Worm (Caenorhabditis elegans) whole organism, L3 larva: ENCODE measurements around the gene fbxb-106.

Experiments
- ZK546.5 ChIP-seq: sonication (generic microtip); optimal IDR thresholded peaks from 2 replicates; lab custom pipeline; 2017; ENCODE audit warnings: missing biosample characterization, missing genetic modification characterization
- aly-2 ChIP-seq: fragments of 150-350 bp; optimal IDR thresholded peaks from 2 replicates; lab custom pipeline; 2014; ENCODE audit warnings: missing biosample characterization, missing genetic modification characterization
- ama-1 ChIP-seq: fragments of 150-350 bp; optimal IDR thresholded peaks from 2 replicates; lab custom pipeline; 2018
- ceh-16 ChIP-seq: sonication (generic microtip); optimal IDR thresholded peaks from 2 replicates; lab custom pipeline; 2017; ENCODE audit warnings: missing biosample characterization, missing genetic modification characterization
- ceh-28 ChIP-seq: fragments of 150-350 bp; optimal IDR thresholded peaks from 2 replicates; lab custom pipeline; 2014; ENCODE audit warnings: missing biosample characterization, missing genetic modification reagents, missing genetic modification characterization
- ceh-82 ChIP-seq: fragments of 150-350 bp; optimal IDR thresholded peaks from 2 replicates; lab custom pipeline; 2014; ENCODE audit warnings: missing biosample characterization, missing genetic modification characterization
- ceh-9 ChIP-seq: sonication (generic microtip); optimal IDR thresholded peaks from 2 replicates; lab custom pipeline; 2018; ENCODE audit warnings: missing biosample characterization, missing genetic modification characterization
- daf-12 ChIP-seq: fragments of 150-350 bp; optimal IDR thresholded peaks from 2 replicates; lab custom pipeline; 2014; ENCODE audit warnings: missing biosample characterization, missing genetic modification reagents, missing genetic modification characterization
- egl-27 ChIP-seq: sonication (generic microtip); optimal IDR thresholded peaks from 4 replicates; lab custom pipeline; 2017; ENCODE audit warnings: missing biosample characterization, missing genetic modification reagents, missing genetic modification characterization
- egl-5 ChIP-seq: fragments of 150-350 bp; optimal IDR thresholded peaks from 2 replicates; lab custom pipeline; 2017; ENCODE audit warnings: missing biosample characterization, missing genetic modification reagents, missing genetic modification characterization, inconsistent platforms
- elt-1 ChIP-seq: fragments of 150-350 bp; optimal IDR thresholded peaks from 2 replicates; lab custom pipeline; 2014; ENCODE audit warnings: missing biosample characterization, missing genetic modification characterization
- elt-2 ChIP-seq: sonication (generic microtip); optimal IDR thresholded peaks from 2 replicates; lab custom pipeline; 2016; ENCODE audit warnings: missing genetic modification reagents, mild to moderate bottlenecking, missing genetic modification characterization, missing compliant biosample characterization
- eor-1 ChIP-seq, 2 experiments: fragments of 150-350 bp; optimal IDR thresholded peaks; 2 replicates each; lab custom pipeline; 2014 to 2018; ENCODE audit warnings: missing biosample characterization in 2 of 2, missing genetic modification characterization in 2 of 2
- fkh-10 ChIP-seq: sonication (generic microtip); optimal IDR thresholded peaks from 2 replicates; lab custom pipeline; 2017; ENCODE audit warnings: missing biosample characterization, missing genetic modification reagents, missing genetic modification characterization
- fkh-2 ChIP-seq: fragments of 150-350 bp; optimal IDR thresholded peaks from 2 replicates; lab custom pipeline; 2014; ENCODE audit warnings: missing biosample characterization, missing genetic modification reagents, missing genetic modification characterization
- fos-1 ChIP-seq: fragments of 150-350 bp; optimal IDR thresholded peaks from 2 replicates; lab custom pipeline; 2014; ENCODE audit warnings: missing biosample characterization, missing genetic modification characterization
- hmg-11 ChIP-seq: sonication (generic microtip); optimal IDR thresholded peaks from 2 replicates; lab custom pipeline; 2016; ENCODE audit warnings: missing genetic modification characterization, missing compliant biosample characterization
- lin-15B ChIP-seq: fragments of 150-350 bp; optimal IDR thresholded peaks from 2 replicates; lab custom pipeline; 2014; ENCODE audit warnings: missing biosample characterization, missing genetic modification characterization
- lsy-12 ChIP-seq: sonication (generic microtip); optimal IDR thresholded peaks from 2 replicates; lab custom pipeline; 2016; ENCODE audit warnings: mild to moderate bottlenecking, missing genetic modification characterization, missing compliant biosample characterization
- mdl-1 ChIP-seq: fragments of 150-350 bp; optimal IDR thresholded peaks from 2 replicates; lab custom pipeline; 2014; ENCODE audit warnings: missing biosample characterization, missing genetic modification characterization
- mml-1 ChIP-seq: fragments of 150-350 bp; sonication (generic microtip); optimal IDR thresholded peaks from 3 replicates; lab custom pipeline; 2014; ENCODE audit warnings: missing biosample characterization, missing genetic modification characterization
- nfya-1 ChIP-seq: sonication (generic microtip); optimal IDR thresholded peaks from 2 replicates; lab custom pipeline; 2017; ENCODE audit warnings: missing genetic modification characterization, mild to moderate bottlenecking, missing compliant biosample characterization, antibody characterized with exemption, moderate library complexity; ENCODE audit not compliant: insufficient read depth
- nhr-11 ChIP-seq: fragments of 150-350 bp; optimal IDR thresholded peaks from 2 replicates; lab custom pipeline; 2014; ENCODE audit warnings: missing biosample characterization, missing genetic modification characterization
- nhr-25 ChIP-seq: sonication (generic microtip); optimal IDR thresholded peaks from 2 replicates; lab custom pipeline; 2017; ENCODE audit warnings: missing biosample characterization, missing genetic modification characterization
- nhr-28 ChIP-seq: fragments of 150-350 bp; optimal IDR thresholded peaks from 2 replicates; lab custom pipeline; 2014; ENCODE audit warnings: missing biosample characterization, missing genetic modification characterization
- nhr-43 ChIP-seq: sonication (generic microtip); optimal IDR thresholded peaks from 2 replicates; lab custom pipeline; 2016; ENCODE audit warnings: mild to moderate bottlenecking, missing genetic modification characterization, missing compliant biosample characterization; ENCODE audit not compliant: poor library complexity, severe bottlenecking
- nhr-67 ChIP-seq: fragments of 150-350 bp; optimal IDR thresholded peaks from 2 replicates; lab custom pipeline; 2014; ENCODE audit warnings: missing biosample characterization, missing genetic modification characterization
- nhr-76 ChIP-seq: fragments of 150-350 bp; sonication (generic microtip); optimal IDR thresholded peaks from 5 replicates; lab custom pipeline; 2014; ENCODE audit warnings: missing biosample characterization, missing genetic modification characterization
- nhr-77 ChIP-seq: fragments of 150-350 bp; optimal IDR thresholded peaks from 2 replicates; lab custom pipeline; 2014; ENCODE audit warnings: missing biosample characterization, missing genetic modification characterization
- pha-4 ChIP-seq: fragments of 150-350 bp; optimal IDR thresholded peaks from 2 replicates; lab custom pipeline; 2014; ENCODE audit warnings: missing biosample characterization, missing genetic modification reagents, missing genetic modification characterization
- pqm-1 ChIP-seq: fragments of 150-350 bp; optimal IDR thresholded peaks from 2 replicates; lab custom pipeline; 2017; ENCODE audit warnings: missing biosample characterization, missing genetic modification characterization, inconsistent platforms
- sea-2 ChIP-seq: fragments of 150-350 bp; sonication (generic microtip); optimal IDR thresholded peaks from 4 replicates; lab custom pipeline; 2014; ENCODE audit warnings: missing biosample characterization, missing genetic modification reagents, missing genetic modification characterization
- snpc-4 ChIP-seq: fragments of 150-350 bp; optimal IDR thresholded peaks from 2 replicates; lab custom pipeline; 2014; ENCODE audit warnings: missing biosample characterization, missing genetic modification characterization
- unc-39 ChIP-seq: sonication (generic microtip); optimal IDR thresholded peaks from 4 replicates; lab custom pipeline; 2017; ENCODE audit warnings: missing biosample characterization, missing genetic modification characterization
- zag-1 ChIP-seq: fragments of 150-350 bp; optimal IDR thresholded peaks from 2 replicates; lab custom pipeline; 2014; ENCODE audit warnings: missing biosample characterization, missing genetic modification characterization
- ztf-11 ChIP-seq: fragments of 150-350 bp; optimal IDR thresholded peaks from 2 replicates; lab custom pipeline; 2014; ENCODE audit warnings: missing biosample characterization, missing genetic modification characterization

Gene fbxb-106

ce11 chrII:2766331-2766730 lies 4.1 kb downstream of the fbxb-106 start, which contains the start of gene F08D12.15:
F08D12.15 (plus strand) TSS chrII:2766631.
- TF ChIP-seq nhr-77 (tag; lab: Kevin White, UChicago) (no peak), nhr-11 (tag; lab: Kevin White, UChicago) (no peak), ama-1 (lab: Kevin White, UChicago) (no peak), nfya-1 (tag; lab: Kevin White, UChicago) (no peak), pha-4 (no peak), mml-1 (no peak), unc-39 (no peak)

- TF ChIP-seq daf-12 (tag; lab: Kevin White, UChicago) (no peak), eor-1 (tag; optimal IDR thresholded peaks at IDR 0.05; lab: Kevin White, UChicago) (no peak), egl-27 (tag; lab: Kevin White, UChicago) (no peak)
These were observed 6.8 kb downstream of the fbxb-106 start, which contains the start of gene F08D12.7 for ce11 chrII:2769021-2769420. F08D12.7 (minus strand) TSS chrII:2769121.

- no peak for TF ChIP-seq snpc-4 (tag; lab: Kevin White, UChicago)
- no peak for TF ChIP-seq lin-15B
- no peak for TF ChIP-seq elt-1 (tag; lab: Kevin White, UChicago)
- no peak for TF ChIP-seq pqm-1 (tag; lab: Kevin White, UChicago)
- TF ChIP-seq nhr-25 (tag; lab: Kevin White, UChicago) = no peak
- TF ChIP-seq nhr-43 = no peak
- no peak for TF ChIP-seq ZK546.5
- no peak for TF ChIP-seq ceh-9 (tag; lab: Kevin White, UChicago)
- no peak for TF ChIP-seq elt-2 (tag; lab: Kevin White, UChicago)
- no peak for TF ChIP-seq zag-1 (tag; lab: Kevin White, UChicago)
These were observed 8.6 kb downstream of the fbxb-106 start, which contains the start of gene fbxb-105 for ce11 chrII:2770788-2771187. fbxb-105 (minus strand) TSS chrII:2770888.

- TF ChIP-seq nfya-1 (tag; lab: Kevin White, UChicago) (no peak), nhr-76 (tag; lab: Kevin White, UChicago) (no peak), lsy-12 (tag; lab: Kevin White, UChicago) (no peak), nhr-28 (tag; lab: Kevin White, UChicago) (no peak), elt-1 (tag; lab: Kevin White, UChicago) (no peak), fkh-2 (tag; lab: Kevin White, UChicago) (no peak), fkh-10 (GFP tag; lab: Kevin White, UChicago) (no peak), nhr-67 (tag; lab: Kevin White, UChicago) (no peak), nhr-43 (no peak), ceh-16 (tag; lab: Kevin White, UChicago) (no peak), ceh-9 (tag; lab: Kevin White, UChicago) (no peak), hmg-11 (tag; lab: Kevin White, UChicago) (no peak), mdl-1 (no peak), sea-2 (no peak), mml-1 (no peak), ceh-28 (tag; lab: Kevin White, UChicago) (no peak), ztf-11 (tag; lab: Kevin White, UChicago) (no peak), nhr-25 (tag; lab: Kevin White, UChicago) (no peak), pha-4 (no peak)
These were observed 10.0 kb downstream of the fbxb-106 start, which contains the start of gene sdz-10 for ce11 chrII:2772166-2772565. sdz-10 (minus strand) TSS chrII:2772266.

- TF ChIP-seq aly-2 (no peak), ceh-82 (tag; lab: Kevin White, UChicago) (no peak), lin-15B (no peak), fos-1 (tag; lab: Kevin White, UChicago) (no peak), ceh-28 (tag; lab: Kevin White, UChicago) (no peak), eor-1 (tag; optimal IDR thresholded peaks at IDR 0.05; lab: Kevin White, UChicago) (no peak), egl-5 (tag; lab: Kevin White, UChicago) (no peak), nhr-76 (tag; lab: Kevin White, UChicago) (no peak), nhr-11 (tag; lab: Kevin White, UChicago) (no peak), nfya-1 (tag; lab: Kevin White, UChicago) (no peak), ceh-16 (tag; lab: Kevin White, UChicago) (no peak)
- TF ChIP-seq, all 47 proteins: peak for 0
These were observed 11.3 kb downstream of the fbxb-106 start, which contains the start of gene sdz-9 for ce11 chrII:2773534-2773933. sdz-9 (minus strand) TSS chrII:2773634.
